Fruit fly (Drosophila melanogaster): Measurements from ENCODE around the gene CG43739.

Gene CG43739

dm6 chr2L:20939632-20940031 is 20.9 kb upstream of the CG43739 start (continued):
- TF ChIP-seq CG9139 (GFP tag; optimal IDR thresholded peaks at IDR 0.05) (no peak), Sox102F (GFP tag; optimal IDR thresholded peaks at IDR 0.05) (peak; percentile 22), CG34406 (GFP tag; optimal IDR thresholded peaks at IDR 0.05) (peak; percentile 4), vri (GFP tag; optimal IDR thresholded peaks at IDR 0.05) (no peak), fd59A (GFP tag; optimal IDR thresholded peaks at IDR 0.05) (no peak), CG8632 (GFP tag; optimal IDR thresholded peaks at IDR 0.05) (no peak), cyc (GFP tag; optimal IDR thresholded peaks at IDR 0.05) (peak; percentile 36), ss (GFP tag; optimal IDR thresholded peaks at IDR 0.05) (no peak), CG4318 (GFP tag; optimal IDR thresholded peaks at IDR 0.05) (no peak), net (GFP tag; optimal IDR thresholded peaks at IDR 0.05) (no peak), CG8119 (GFP tag; IDR thresholded peaks at IDR 0.05) (peak; percentile 41; the same call in 2 of the 3 replicates), CG1621 (tag; optimal IDR thresholded peaks at IDR 0.05) (no peak), Smox (GFP tag; optimal IDR thresholded peaks at IDR 0.05) (peak; percentile 21), Sox14 (GFP tag; optimal IDR thresholded peaks at IDR 0.05) (no peak)

dm6 chr2L:20937395-20937794 is 18.7 kb upstream of the CG43739 start:
- TF ChIP-seq fkh (GFP tag; optimal IDR thresholded peaks at IDR 0.05), result peak; percentile 2
- TF ChIP-seq CG6163 (GFP tag; IDR thresholded peaks at IDR 0.05), result 0 out of 3 replicates have a peak, but pooled peaks have one; percentile 25
- TF ChIP-seq Hr4 (GFP tag; optimal IDR thresholded peaks at IDR 0.05), result no peak
- TF ChIP-seq Sox102F (GFP tag; optimal IDR thresholded peaks at IDR 0.05), result no peak
- no peak for TF ChIP-seq dsx (GFP tag; optimal IDR thresholded peaks at IDR 0.05; ENCODE audit: poor library complexity, severe bottlenecking)
- peak; percentile 54 for TF ChIP-seq svp (GFP tag)
- TF ChIP-seq Blimp-1 (GFP tag; optimal IDR thresholded peaks at IDR 0.05), result no peak
- TF ChIP-seq Met (GFP tag; optimal IDR thresholded peaks at IDR 0.05), result no peak

DNA sequence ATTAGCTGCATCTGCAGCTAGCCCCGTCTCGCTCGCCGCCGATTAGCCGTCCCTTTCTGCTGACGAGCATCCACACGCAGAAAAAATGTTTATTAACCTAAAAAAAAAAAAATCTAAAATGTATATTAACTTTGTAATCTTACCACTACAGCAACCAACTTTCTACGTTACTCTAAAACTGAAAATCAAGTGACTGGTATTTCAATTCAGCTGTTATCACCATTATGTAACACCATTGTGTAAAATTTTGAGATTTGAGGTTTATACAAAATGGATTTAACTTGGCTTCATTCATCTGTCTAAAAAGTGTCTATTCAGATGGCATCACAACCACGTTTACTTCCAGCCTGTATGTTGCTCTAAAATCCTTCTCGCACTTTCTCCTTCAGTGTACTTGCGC is 17.7 kb upstream of the CG43739 start:
- TF ChIP-seq CG10631 (GFP tag; optimal IDR thresholded peaks at IDR 0.05) (peak; percentile 52), Blimp-1 (GFP tag; optimal IDR thresholded peaks at IDR 0.05) (no peak), esn (GFP tag; optimal IDR thresholded peaks at IDR 0.05) (peak; percentile 48), achi (GFP tag; optimal IDR thresholded peaks at IDR 0.05) (peak; percentile 55), Eip75B (GFP tag; optimal IDR thresholded peaks at IDR 0.05) (peak; percentile 46), CG32006 (GFP tag; optimal IDR thresholded peaks at IDR 0.05) (peak; percentile 66), dsx (GFP tag; optimal IDR thresholded peaks at IDR 0.05; ENCODE audit: poor library complexity, severe bottlenecking) (no peak), CG11294 (GFP tag; IDR thresholded peaks at IDR 0.05) (no peak), svp (GFP tag) (no peak), CG16779 (tag; optimal IDR thresholded peaks at IDR 0.05) (no peak), CG4318 (GFP tag; optimal IDR thresholded peaks at IDR 0.05) (peak; percentile 21), CG11762 (GFP tag; optimal IDR thresholded peaks at IDR 0.05; ENCODE audit: insufficient read depth) (peak; percentile 41), CG1621 (tag; optimal IDR thresholded peaks at IDR 0.05) (no peak), CG6854 (GFP tag; optimal IDR thresholded peaks at IDR 0.05) (no peak), Smox (GFP tag; optimal IDR thresholded peaks at IDR 0.05) (peak; percentile 27), Hr38 (GFP tag; optimal IDR thresholded peaks at IDR 0.05) (no peak), CG6163 (GFP tag; IDR thresholded peaks at IDR 0.05) (no peak), Eip78C (GFP tag) (peak; percentile 81), Ets21C (GFP tag; optimal IDR thresholded peaks at IDR 0.05) (peak; percentile 3), Hr39 (GFP tag; optimal IDR thresholded peaks at IDR 0.05) (peak; percentile 40), CG11902 (GFP tag; optimal IDR thresholded peaks at IDR 0.05) (no peak), fd59A (GFP tag; optimal IDR thresholded peaks at IDR 0.05) (peak; percentile 56), ss (GFP tag; optimal IDR thresholded peaks at IDR 0.05) (peak in 1 of 2 experiments; percentile 4), Ets96B (tag; optimal IDR thresholded peaks at IDR 0.05) (peak; percentile 25), fkh (GFP tag; optimal IDR thresholded peaks at IDR 0.05) (no peak), fd85E (GFP tag; optimal IDR thresholded peaks at IDR 0.05) (no peak), CG8319 (GFP tag; optimal IDR thresholded peaks at IDR 0.05) (no peak), lz (GFP tag; optimal IDR thresholded peaks at IDR 0.05) (peak; percentile 23), CG6808 (GFP tag; optimal IDR thresholded peaks at IDR 0.05) (peak; percentile 36), Gug (GFP tag; IDR thresholded peaks at IDR 0.05) (peak; percentile 9; the same call in 1 of the 2 replicates), Eip93F (GFP tag; optimal IDR thresholded peaks at IDR 0.05) (no peak), CG3032 (tag; optimal IDR thresholded peaks at IDR 0.05) (peak; percentile 19), Sox15 (GFP tag; optimal IDR thresholded peaks at IDR 0.05) (peak; percentile 4), acj6 (GFP tag; optimal IDR thresholded peaks at IDR 0.05) (peak; percentile 48), Hr4 (GFP tag; optimal IDR thresholded peaks at IDR 0.05) (peak; percentile 46), salr (GFP tag; optimal IDR thresholded peaks at IDR 0.05) (peak in 1 of 2 experiments; percentile 31), CG3919 (GFP tag; optimal IDR thresholded peaks at IDR 0.05) (peak; percentile 48)

Data from whole organism, prepupa.